Worm (Caenorhabditis elegans) whole organism, dauer: ENCODE results near the gene str-151.

Experiments
- unc-62 ChIP-seq: sonication (generic microtip); optimal IDR thresholded peaks from 2 replicates; lab custom pipeline; 2017; ENCODE audit warnings: missing biosample characterization, missing genetic modification reagents, missing genetic modification characterization

Gene str-151

DNA sequence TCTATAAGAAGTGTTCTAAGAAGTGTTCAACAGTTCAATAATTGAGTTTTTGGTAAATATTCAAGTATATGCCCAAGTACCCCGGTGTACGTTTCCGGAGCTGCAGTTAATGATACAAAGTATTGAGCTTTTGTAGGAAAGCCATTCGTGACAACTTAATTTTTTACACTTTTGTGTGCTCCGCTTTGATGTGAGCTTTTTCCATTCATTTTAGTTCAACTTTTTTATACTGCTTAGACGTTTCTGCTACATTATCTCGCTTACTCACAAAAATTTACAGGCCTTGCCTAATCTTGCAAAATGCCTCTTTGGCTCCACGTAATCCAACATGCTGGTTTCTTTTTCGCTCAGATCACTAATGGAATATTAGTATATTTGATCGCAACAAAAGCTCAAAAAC, at the start of gene str-151:
Gene str-151 (plus strand): TSS at position 301 of the 400 bp plus-strand sequence.
- TF ChIP-seq unc-62 (GFP tag; lab: Kevin White, UChicago), result no peak

DNA sequence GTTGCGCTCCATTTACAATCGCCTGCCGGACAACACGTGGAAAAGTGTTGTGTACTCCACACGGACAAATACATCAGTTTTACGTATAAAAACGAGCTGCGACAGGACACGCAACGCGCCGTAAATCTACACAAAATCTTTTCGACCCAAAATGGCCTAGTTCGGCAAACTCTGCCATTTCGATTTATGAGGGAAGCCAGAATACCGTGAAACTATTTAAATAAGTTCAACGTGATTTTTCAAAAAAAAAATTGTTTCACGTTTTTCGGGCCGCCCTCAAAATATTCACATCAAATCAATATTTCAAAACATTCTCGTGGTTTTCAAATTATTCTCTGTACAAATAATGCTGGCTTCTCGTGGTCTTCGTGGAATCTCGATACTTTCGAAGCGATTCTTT, 49.1 kb upstream of the str-151 start, which contains the start of gene F36D3.8:
Gene F36D3.8 (plus strand): TSS at position 301 of the 400 bp plus-strand sequence.
- no peak for TF ChIP-seq unc-62 (GFP tag; lab: Kevin White, UChicago)

DNA sequence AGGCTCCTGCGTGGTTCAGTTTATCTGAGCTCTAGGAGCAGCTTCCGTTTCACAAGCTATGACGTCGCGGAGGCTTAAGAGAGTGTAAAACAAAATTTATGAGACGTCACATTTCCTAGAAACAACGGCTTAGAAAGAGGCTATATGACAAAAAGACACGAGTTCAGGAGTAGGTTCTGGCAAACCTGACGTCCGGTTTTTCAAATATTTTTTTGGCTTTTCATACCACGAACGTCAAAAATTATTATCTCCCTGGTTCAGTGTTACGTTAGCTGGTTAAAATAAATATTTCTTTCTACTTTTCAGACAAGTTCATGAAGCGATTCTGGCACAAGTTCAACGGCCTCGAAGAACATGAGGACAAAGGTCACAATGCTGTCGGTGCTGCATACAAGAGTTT, 48.2 kb upstream of the str-151 start, which contains the start of gene F36D3.16:
Gene F36D3.16 (plus strand): TSS at position 301 of the 400 bp plus-strand sequence.
- no peak for TF ChIP-seq unc-62 (GFP tag; lab: Kevin White, UChicago)

DNA sequence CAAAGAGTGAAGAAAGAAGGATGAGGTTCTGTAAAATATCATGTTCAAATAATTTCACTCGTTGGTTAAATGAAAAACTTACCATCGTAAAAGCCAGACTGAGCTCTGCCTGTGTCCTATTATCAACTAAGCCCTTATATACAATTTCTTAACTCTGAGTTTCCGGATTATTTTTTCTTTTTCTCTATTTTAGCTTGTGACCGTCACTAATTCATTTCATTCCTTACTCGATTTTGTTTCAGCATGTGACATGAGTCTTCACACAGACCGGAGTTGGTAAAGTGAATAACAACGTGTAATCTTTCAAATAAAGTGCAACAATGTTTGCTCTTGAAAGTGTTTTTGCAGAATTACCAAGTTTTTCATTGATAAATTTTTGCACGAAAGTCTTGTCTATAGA, 42.0 kb upstream of the str-151 start, which contains the start of gene cpr-2:
Gene cpr-2 (minus strand): TSS at position 101 of the 400 bp plus-strand sequence.
- TF ChIP-seq unc-62 (GFP tag; lab: Kevin White, UChicago), result no peak

DNA sequence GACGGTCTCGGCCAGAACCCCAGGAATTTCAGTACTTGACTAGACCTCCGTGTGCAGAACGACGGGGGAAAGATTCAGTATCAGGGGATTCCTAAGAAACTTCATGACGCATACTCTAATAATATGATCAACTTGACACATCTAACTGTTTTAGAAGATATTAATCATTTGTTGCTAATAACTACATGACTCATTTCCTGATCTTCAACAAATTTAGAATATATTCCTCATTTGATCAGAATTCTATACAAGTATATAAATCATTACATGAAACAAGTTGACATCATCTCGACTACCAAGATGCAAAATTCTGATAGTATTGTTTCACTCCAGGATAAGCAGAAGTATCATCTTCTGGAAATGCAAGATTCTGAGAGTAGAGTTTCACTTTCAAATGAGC, 40.8 kb upstream of the str-151 start, which contains the start of gene Y32B12B.8:
Gene Y32B12B.8 (plus strand): TSS at position 301 of the 400 bp plus-strand sequence.
- TF ChIP-seq unc-62 (GFP tag; lab: Kevin White, UChicago), result no peak

DNA sequence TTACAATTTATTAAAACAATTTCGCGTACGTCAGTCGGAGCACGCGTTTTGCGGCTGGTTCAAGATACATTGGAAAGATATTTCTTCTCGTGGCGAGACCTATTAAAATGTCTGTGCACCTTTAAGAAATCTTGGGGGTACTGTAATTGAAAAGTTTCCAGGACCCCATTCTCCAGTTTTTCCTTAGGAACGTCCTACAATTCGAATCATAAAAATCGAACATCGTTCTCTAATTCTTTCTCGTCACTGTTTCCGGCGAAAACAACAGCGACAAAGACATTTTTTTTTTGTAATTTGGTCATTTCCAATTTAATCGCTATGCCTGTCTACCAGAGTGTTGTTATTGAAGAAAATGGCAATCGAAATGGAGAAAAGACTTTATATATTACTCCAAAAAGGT, 39.3 kb upstream of the str-151 start, which contains the start of gene Y32B12B.1:
Gene Y32B12B.1 (plus strand): TSS at position 301 of the 400 bp plus-strand sequence.
- no peak for TF ChIP-seq unc-62 (GFP tag; lab: Kevin White, UChicago)

DNA sequence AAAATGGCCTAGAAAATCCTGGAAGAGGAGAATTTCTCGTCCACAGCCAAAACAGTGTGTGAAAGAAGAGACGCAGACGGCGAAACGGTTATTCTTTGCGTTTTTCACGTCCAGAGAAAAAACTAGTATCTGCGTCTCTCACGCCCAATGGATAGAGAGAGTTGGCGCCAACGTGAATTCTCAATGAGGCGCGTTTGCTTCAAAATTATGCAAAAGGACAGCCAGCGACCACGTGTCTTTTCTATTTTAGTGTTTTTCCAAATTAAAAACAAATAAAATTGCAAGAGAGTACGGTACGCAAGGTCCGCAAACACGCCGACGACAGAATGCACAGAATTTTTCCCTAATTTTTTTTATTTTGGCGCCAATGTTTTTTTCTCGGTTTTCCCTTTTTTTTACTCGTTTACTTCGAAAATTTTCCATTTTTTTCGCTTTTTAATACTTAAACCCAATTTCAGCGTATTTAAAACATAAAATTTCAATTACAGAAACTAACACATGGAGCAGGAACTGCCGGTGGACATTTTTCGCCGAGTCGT, 38.0 kb upstream of the str-151 start, which contains the start of gene Y32B12B.2:
Gene Y32B12B.2 (plus strand): TSS at position 489 of the 539 bp plus-strand sequence.
- TF ChIP-seq unc-62 (GFP tag; lab: Kevin White, UChicago), result no peak

DNA sequence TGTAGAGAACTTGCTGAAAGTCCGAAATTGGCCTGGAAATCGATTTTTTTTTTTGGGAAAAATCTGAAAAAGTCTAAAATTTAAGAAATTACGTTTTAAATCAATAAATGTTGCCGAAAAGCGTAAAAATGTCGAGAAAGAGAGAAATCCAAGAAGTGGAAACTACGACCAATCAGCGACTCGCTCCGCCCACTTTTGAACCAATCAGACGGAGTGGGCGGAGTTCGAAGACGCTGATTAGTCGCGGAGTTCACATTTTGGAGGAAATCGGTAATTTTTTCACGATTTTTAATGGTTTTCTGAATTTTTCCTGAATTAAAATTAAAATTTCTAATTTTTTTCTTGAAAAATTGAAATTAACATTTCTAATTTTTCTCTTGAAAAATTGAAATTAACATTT, 36.3 kb upstream of the str-151 start:
- no peak for TF ChIP-seq unc-62 (GFP tag; lab: Kevin White, UChicago)

DNA sequence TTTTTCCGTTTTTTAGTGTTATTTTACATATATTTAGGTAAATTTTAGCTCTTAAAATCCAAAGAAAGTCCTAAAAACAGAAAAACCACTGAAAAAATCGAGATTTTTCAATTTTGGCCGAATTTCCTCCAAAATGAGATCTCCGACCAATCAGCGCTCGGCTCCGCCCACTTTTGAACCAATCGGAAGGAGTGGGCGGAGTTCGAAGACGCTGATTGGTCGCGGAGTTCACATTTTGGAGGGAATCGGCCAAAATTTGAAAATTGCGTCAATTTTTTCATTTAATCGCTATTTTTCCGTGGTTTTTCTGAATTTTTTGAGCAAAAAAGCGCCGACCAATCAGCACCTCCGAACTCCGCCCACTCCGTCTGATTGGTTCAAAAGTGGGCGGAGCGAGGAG, 35.3 kb upstream of the str-151 start:
- TF ChIP-seq unc-62 (GFP tag; lab: Kevin White, UChicago), result no peak

DNA sequence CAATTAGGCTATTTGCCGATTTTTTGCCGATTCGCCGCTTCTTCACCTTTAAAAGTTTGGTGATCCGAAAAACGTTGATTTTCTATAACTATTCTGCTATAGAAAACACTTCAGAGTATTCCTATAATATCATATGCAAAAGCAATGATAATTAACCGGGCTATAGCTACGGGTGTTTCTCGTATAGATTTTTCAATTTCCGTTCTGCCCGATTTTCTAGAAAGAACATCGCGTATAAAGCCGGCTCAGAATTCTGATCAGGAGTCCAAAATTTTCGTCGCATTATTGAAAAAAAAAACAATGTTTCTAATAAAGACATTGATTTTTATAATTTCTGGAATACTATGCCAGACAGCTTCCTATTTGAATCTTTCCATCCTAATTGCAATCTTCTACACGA, 25.3 kb upstream of the str-151 start, which contains the start of gene srbc-65:
Gene srbc-65 (plus strand): TSS at position 301 of the 400 bp plus-strand sequence.
- no peak for TF ChIP-seq unc-62 (GFP tag; lab: Kevin White, UChicago)

DNA sequence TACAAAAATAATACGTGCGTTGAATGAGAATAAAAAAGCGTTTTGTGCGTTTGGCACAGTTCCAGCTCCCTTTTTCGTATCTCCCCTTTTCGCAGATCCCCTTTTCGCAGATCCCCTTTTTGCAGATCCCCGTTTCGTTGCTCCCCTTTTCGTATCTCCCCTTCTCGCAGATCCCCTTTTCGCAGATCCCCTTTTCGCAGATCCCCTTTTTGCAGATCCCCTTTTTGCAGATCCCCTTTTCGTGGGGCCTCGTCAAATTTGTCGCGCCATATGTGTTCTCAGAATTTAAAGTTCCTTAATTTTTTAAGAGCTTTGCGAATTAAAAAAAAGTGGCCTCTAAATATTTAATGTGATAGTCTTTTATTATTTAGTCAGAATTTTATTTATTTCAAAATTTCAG, 23.1 kb upstream of the str-151 start, which contains the start of gene Y32B12B.4:
Gene Y32B12B.4 (plus strand): TSS at position 399 of the 400 bp plus-strand sequence.
- no peak for TF ChIP-seq unc-62 (GFP tag; lab: Kevin White, UChicago)

DNA sequence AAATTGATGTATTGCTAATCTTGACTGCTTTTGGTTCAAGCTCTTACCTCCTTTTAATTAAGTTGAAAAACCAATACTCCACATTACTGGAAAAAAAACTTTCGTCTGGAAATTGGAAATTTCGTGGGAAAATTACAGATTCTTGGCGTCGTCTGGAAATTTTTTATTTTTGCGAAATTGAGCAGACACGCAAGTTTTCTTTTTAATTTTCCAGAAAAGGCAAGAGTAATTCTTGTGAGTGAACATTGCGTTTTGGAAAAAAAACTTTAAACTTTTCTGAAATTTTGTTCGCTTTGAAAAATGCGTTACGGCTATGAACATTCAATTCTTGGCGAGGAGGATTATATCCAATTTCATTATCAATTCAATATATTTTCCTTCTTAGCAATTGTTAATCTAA, 10.4 kb upstream of the str-151 start, which contains the start of gene sru-45:
Gene sru-45 (plus strand): TSS at position 301 of the 400 bp plus-strand sequence.
- no peak for TF ChIP-seq unc-62 (GFP tag; lab: Kevin White, UChicago)

DNA sequence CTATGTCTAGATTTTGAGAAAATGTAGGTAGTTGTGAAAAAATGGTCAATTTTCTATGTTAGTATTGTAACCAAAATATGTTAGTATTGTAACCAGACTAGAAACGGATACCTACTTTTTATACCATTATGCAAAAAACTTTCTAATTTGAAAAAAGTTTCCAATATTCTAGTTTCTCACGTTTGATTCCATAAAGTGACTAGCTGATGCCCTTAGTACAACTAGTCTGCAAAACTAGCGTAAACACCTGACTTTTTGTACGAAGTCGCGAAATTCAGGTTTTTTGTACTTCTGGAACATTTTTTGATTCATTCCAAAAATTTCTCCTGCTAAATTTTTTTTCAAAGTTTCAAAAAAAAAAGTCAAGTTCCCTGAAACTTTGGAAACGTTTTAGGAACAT, 7.9 kb upstream of the str-151 start:
- TF ChIP-seq unc-62 (GFP tag; lab: Kevin White, UChicago), result no peak

DNA sequence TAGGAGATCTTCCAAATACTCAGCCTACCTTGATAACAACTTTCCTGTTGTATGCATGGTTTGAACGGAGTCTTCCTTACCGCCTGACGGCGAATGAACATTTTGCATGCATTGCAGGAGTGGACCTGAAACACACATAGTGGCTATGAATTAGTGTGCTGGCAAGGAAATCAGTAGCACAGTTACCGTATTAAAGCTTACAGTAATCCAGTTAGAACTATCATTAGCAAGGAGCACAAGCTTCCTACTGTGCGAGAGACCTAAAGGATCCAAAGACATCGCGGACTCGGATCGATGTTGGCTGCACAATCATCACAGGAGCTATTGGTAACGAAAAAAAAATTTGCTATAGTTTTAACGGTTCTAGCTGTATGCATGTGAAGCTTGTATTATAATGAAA, 5.3 kb upstream of the str-151 start, which contains the start of gene nhr-233:
Gene nhr-233 (minus strand): TSS at position 101 of the 400 bp plus-strand sequence.
- TF ChIP-seq unc-62 (GFP tag; lab: Kevin White, UChicago), result no peak

DNA sequence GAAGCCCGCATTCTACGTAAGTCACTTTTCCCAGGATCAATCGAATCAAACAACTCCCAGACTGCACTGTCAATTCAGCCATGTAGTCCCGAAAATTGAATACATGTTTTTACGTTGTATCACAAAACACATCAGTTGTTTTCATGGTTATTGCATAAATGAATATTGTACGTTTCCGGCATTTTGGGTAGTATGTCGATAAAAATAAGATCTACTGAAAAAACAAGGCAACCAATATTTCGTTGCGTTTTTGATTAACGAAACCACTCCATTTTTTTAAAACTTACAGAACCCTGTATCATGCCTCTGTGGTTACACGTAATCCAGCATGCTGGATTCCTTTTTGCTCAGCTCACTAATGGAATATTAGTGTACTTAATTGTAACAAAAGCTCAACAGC, 2.8 kb upstream of the str-151 start, which contains the start of gene str-149:
Gene str-149 (plus strand): TSS at position 301 of the 400 bp plus-strand sequence.
- no peak for TF ChIP-seq unc-62 (GFP tag; lab: Kevin White, UChicago)

DNA sequence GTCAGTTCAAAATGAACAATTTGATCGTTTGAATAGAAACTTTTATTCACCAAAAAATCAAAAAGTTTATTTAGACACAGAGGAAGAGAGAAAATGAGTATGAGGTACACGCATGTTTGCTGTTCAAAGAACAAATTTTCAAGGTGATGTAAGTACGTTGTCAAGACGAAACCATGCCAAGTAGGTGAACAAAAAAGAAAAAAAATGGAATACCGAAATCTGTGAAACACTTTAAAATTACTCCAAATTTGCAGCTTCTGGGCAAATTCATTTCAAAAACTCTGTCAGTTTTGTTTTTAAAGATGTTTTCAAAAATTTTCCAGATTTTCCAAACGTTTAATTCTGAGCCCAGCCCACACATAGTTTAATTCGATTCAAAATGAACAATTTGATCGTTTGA, 4.4 kb downstream of the str-151 start, which contains the start of gene nhr-271:
Gene nhr-271 (minus strand): TSS at position 101 of the 400 bp plus-strand sequence.
- TF ChIP-seq unc-62 (GFP tag; lab: Kevin White, UChicago), result no peak
